Worm (Caenorhabditis elegans) whole organism, young adult: ENCODE measurements around the gene let-721.

Experiments
- B0261.1 ChIP-seq: sonication (generic microtip); optimal IDR thresholded peaks from 2 replicates; lab custom pipeline; 2016; ENCODE audit warnings: mild to moderate bottlenecking, missing genetic modification characterization, moderate library complexity, missing compliant biosample characterization
- B0336.3 ChIP-seq: fragments of 200-800 bp; sonication (Bioruptor generic); IDR thresholded peaks from 2 replicates; pipeline ENCODE4 v1.3.6; 2022; ENCODE audit warnings: missing genetic modification characterization, missing compliant biosample characterization
- D2030.7 ChIP-seq: fragments of 200-800 bp; sonication (Bioruptor generic); IDR thresholded peaks from 2 replicates; pipeline ENCODE4 v1.3.6; 2022; ENCODE audit warnings: missing genetic modification reagents, missing genetic modification characterization, missing compliant biosample characterization
- F10E7.11 ChIP-seq: sonication (generic microtip); optimal IDR thresholded peaks from 2 replicates; lab custom pipeline; 2017; ENCODE audit warnings: mild to moderate bottlenecking, missing genetic modification characterization, moderate library complexity, missing compliant biosample characterization
- F22D6.2 ChIP-seq: sonication (generic microtip); optimal IDR thresholded peaks from 2 replicates; lab custom pipeline; 2016; ENCODE audit warnings: mild to moderate bottlenecking, missing genetic modification characterization, missing compliant biosample characterization
- F39B2.1 ChIP-seq: fragments of 200-800 bp; sonication (Bioruptor generic); IDR thresholded peaks from 2 replicates; pipeline ENCODE4 v1.3.6; 2022; ENCODE audit warnings: missing genetic modification reagents, missing genetic modification characterization, missing compliant biosample characterization
- F49E8.2 ChIP-seq: sonication (generic microtip); optimal IDR thresholded peaks from 3 replicates; lab custom pipeline; 2017; ENCODE audit warnings: missing genetic modification characterization, mild to moderate bottlenecking, missing compliant biosample characterization, antibody characterized with exemption, moderate library complexity; ENCODE audit not compliant: insufficient read depth
- F57A8.1 ChIP-seq: fragments of 200-800 bp; sonication (Bioruptor generic); optimal IDR thresholded peaks from 2 replicates; lab custom pipeline; 2018; ENCODE audit warnings: mild to moderate bottlenecking, missing genetic modification characterization, moderate library complexity, missing compliant biosample characterization
- F57C9.4 ChIP-seq: sonication (generic microtip); optimal IDR thresholded peaks from 2 replicates; lab custom pipeline; 2017; ENCODE audit warnings: mild to moderate bottlenecking, missing genetic modification characterization, missing compliant biosample characterization
- K11D2.4 ChIP-seq: fragments of 200-800 bp; sonication (Bioruptor generic); IDR thresholded peaks from 2 replicates; pipeline ENCODE4 v1.3.6; 2022; ENCODE audit warnings: missing genetic modification reagents, missing genetic modification characterization, missing compliant biosample characterization
- T07F8.4 ChIP-seq: sonication (generic microtip); optimal IDR thresholded peaks from 2 replicates; lab custom pipeline; 2016; ENCODE audit warnings: mild to moderate bottlenecking, missing genetic modification characterization, moderate library complexity, missing compliant biosample characterization
- Y53F4B.3 ChIP-seq: fragments of 200-800 bp; sonication (Bioruptor generic); IDR thresholded peaks from 2 replicates; pipeline ENCODE4 v1.3.6; 2022; ENCODE audit warnings: missing genetic modification reagents, missing genetic modification characterization, missing compliant biosample characterization
- Y53G8AR.9 ChIP-seq: fragments of 200-800 bp; sonication (Bioruptor generic); conservative IDR thresholded peaks from 2 replicates; pipeline ENCODE4 v1.3.6; 2022; ENCODE audit warnings: missing genetic modification reagents, missing genetic modification characterization, missing compliant biosample characterization
- Y56A3A.18 ChIP-seq: fragments of 200-800 bp; sonication (Bioruptor generic); IDR thresholded peaks from 2 replicates; pipeline ENCODE4 v1.3.6; 2022; ENCODE audit warnings: missing genetic modification reagents, missing genetic modification characterization, missing compliant biosample characterization
- Y79H2A.3 ChIP-seq: fragments of 200-800 bp; sonication (Bioruptor generic); conservative IDR thresholded peaks from 2 replicates; pipeline ENCODE4 v1.3.6; 2022; ENCODE audit warnings: missing genetic modification reagents, missing genetic modification characterization, missing compliant biosample characterization
- ZK185.1 ChIP-seq: sonication (generic microtip); optimal IDR thresholded peaks from 2 replicates; lab custom pipeline; 2016; ENCODE audit warnings: mild to moderate bottlenecking, missing genetic modification characterization, missing compliant biosample characterization; ENCODE audit not compliant: poor library complexity, severe bottlenecking
- aptf-3 ChIP-seq: fragments of 200-800 bp; sonication (Bioruptor generic); IDR thresholded peaks from 2 replicates; pipeline ENCODE4 v1.3.6; 2022; ENCODE audit warnings: missing genetic modification characterization, missing compliant biosample characterization
- bed-1 ChIP-seq: fragments of 200-800 bp; sonication (Bioruptor generic); IDR thresholded peaks from 2 replicates; pipeline ENCODE4 v1.3.6; 2022; ENCODE audit warnings: missing genetic modification reagents, missing genetic modification characterization, missing compliant biosample characterization
- ccch-3 ChIP-seq: fragments of 200-800 bp; sonication (Bioruptor generic); optimal IDR thresholded peaks from 2 replicates; lab custom pipeline; 2018; ENCODE audit warnings: mild to moderate bottlenecking, missing genetic modification characterization, missing compliant biosample characterization
- cebp-1 ChIP-seq, 2 experiments: fragments of 200-800 bp in 1 of 2; sonication (Bioruptor generic) in 1 of 2; sonication (generic microtip) in 1 of 2; IDR thresholded peaks in 1 of 2; optimal IDR thresholded peaks in 1 of 2; 2 replicates each; pipeline versions ENCODE4 v1.3.6 to Lab custom; 2017 to 2022; ENCODE audit warnings: missing compliant biosample characterization in 2 of 2, missing genetic modification characterization in 2 of 2, mild to moderate bottlenecking in 1 of 2, missing genetic modification reagents in 1 of 2, moderate library complexity in 1 of 2
- ceh-27 ChIP-seq: fragments of 200-800 bp; sonication (Bioruptor generic); optimal IDR thresholded peaks from 2 replicates; lab custom pipeline; 2018; ENCODE audit warnings: mild to moderate bottlenecking, missing genetic modification characterization, moderate library complexity, missing compliant biosample characterization
- dox-1 ChIP-seq: fragments of 200-800 bp; sonication (Bioruptor generic); IDR thresholded peaks from 2 replicates; pipeline ENCODE4 v1.3.6; 2022; ENCODE audit warnings: missing genetic modification reagents, missing genetic modification characterization, missing compliant biosample characterization
- dpff-1 ChIP-seq: sonication (generic microtip); optimal IDR thresholded peaks from 2 replicates; lab custom pipeline; 2017; ENCODE audit warnings: mild to moderate bottlenecking, missing genetic modification characterization, missing compliant biosample characterization
- efl-1 ChIP-seq: fragments of 150-350 bp; optimal IDR thresholded peaks from 2 replicates; lab custom pipeline; 2014; ENCODE audit warnings: missing biosample characterization, missing genetic modification reagents, missing genetic modification characterization
- egl-44 ChIP-seq: fragments of 200-800 bp; sonication (Bioruptor generic); IDR thresholded peaks from 2 replicates; pipeline ENCODE4 v1.3.6; 2022; ENCODE audit warnings: missing genetic modification reagents, missing genetic modification characterization, missing compliant biosample characterization
- ekl-4 ChIP-seq: fragments of 200-800 bp; sonication (Bioruptor generic); IDR thresholded peaks from 2 replicates; pipeline ENCODE4 v1.3.6; 2022; ENCODE audit warnings: missing genetic modification reagents, missing genetic modification characterization, missing compliant biosample characterization
- him-1 ChIP-seq: sonication (generic microtip); optimal IDR thresholded peaks from 2 replicates; lab custom pipeline; 2016; ENCODE audit warnings: missing genotype, missing genetic modification reagents, missing genetic modification characterization, missing compliant biosample characterization
- hlh-12 ChIP-seq: sonication (generic microtip); optimal IDR thresholded peaks from 2 replicates; lab custom pipeline; 2016; ENCODE audit warnings: missing genetic modification characterization, missing compliant biosample characterization
- hmg-1.2 ChIP-seq: fragments of 200-800 bp; sonication (Bioruptor generic); IDR thresholded peaks from 2 replicates; pipeline ENCODE4 v1.3.6; 2022; ENCODE audit warnings: missing genetic modification reagents, missing genetic modification characterization, missing compliant biosample characterization
- hmg-20 ChIP-seq: fragments of 200-800 bp; sonication (Bioruptor generic); IDR thresholded peaks from 2 replicates; pipeline ENCODE4 v1.3.6; 2022; ENCODE audit warnings: missing genetic modification reagents, missing genetic modification characterization, missing compliant biosample characterization
- hrde-1 ChIP-seq: sonication (generic microtip); optimal IDR thresholded peaks from 2 replicates; lab custom pipeline; 2016; ENCODE audit warnings: missing genetic modification characterization, mild to moderate bottlenecking, missing compliant biosample characterization, moderate library complexity, missing genotype, missing genetic modification reagents, borderline replicate concordance
- lin-26 ChIP-seq: fragments of 200-800 bp; sonication (Bioruptor generic); IDR thresholded peaks from 2 replicates; pipeline ENCODE4 v1.3.6; 2022; ENCODE audit warnings: missing genetic modification reagents, missing genetic modification characterization, missing compliant biosample characterization
- madf-8 ChIP-seq: fragments of 200-800 bp; sonication (Bioruptor generic); conservative IDR thresholded peaks from 2 replicates; pipeline ENCODE4 v1.3.6; 2022; ENCODE audit warnings: missing genetic modification reagents, missing genetic modification characterization, missing compliant biosample characterization
- mel-28 ChIP-seq: sonication (generic microtip); optimal IDR thresholded peaks from 2 replicates; lab custom pipeline; 2016; ENCODE audit warnings: borderline replicate concordance, mild to moderate bottlenecking, missing genetic modification characterization, missing compliant biosample characterization
- mes-4 ChIP-seq: sonication (generic microtip); optimal IDR thresholded peaks from 2 replicates; lab custom pipeline; 2016; ENCODE audit warnings: missing genotype, missing genetic modification characterization, missing compliant biosample characterization
- nfya-1 ChIP-seq: sonication (generic microtip); optimal IDR thresholded peaks from 2 replicates; lab custom pipeline; 2017; ENCODE audit warnings: antibody characterized with exemption, missing compliant biosample characterization, missing genetic modification characterization, borderline replicate concordance; ENCODE audit not compliant: insufficient read depth
- nhr-179 ChIP-seq: sonication (generic microtip); optimal IDR thresholded peaks from 2 replicates; lab custom pipeline; 2016; ENCODE audit warnings: mild to moderate bottlenecking, missing genetic modification characterization, missing compliant biosample characterization
- nhr-27 ChIP-seq: fragments of 200-800 bp; sonication (Bioruptor generic); optimal IDR thresholded peaks from 2 replicates; lab custom pipeline; 2018; ENCODE audit warnings: mild to moderate bottlenecking, missing genetic modification characterization, moderate library complexity, missing compliant biosample characterization
- pha-4 ChIP-seq: fragments of 150-350 bp; sonication (generic microtip); optimal IDR thresholded peaks from 2 replicates; lab custom pipeline; 2014; ENCODE audit warnings: missing biosample characterization, missing genetic modification reagents, missing genetic modification characterization
- rcor-1 ChIP-seq: fragments of 200-800 bp; sonication (Bioruptor generic); IDR thresholded peaks from 2 replicates; pipeline ENCODE4 v1.3.6; 2022; ENCODE audit warnings: missing genetic modification reagents, missing genetic modification characterization, missing compliant biosample characterization
- sea-2 ChIP-seq: fragments of 200-800 bp; sonication (Bioruptor generic); IDR thresholded peaks from 2 replicates; pipeline ENCODE4 v1.3.6; 2022; ENCODE audit warnings: missing genetic modification characterization, missing compliant biosample characterization
- sptf-2 ChIP-seq: fragments of 200-800 bp; sonication (Bioruptor generic); optimal IDR thresholded peaks from 2 replicates; lab custom pipeline; 2018; ENCODE audit warnings: mild to moderate bottlenecking, missing genetic modification characterization, missing compliant biosample characterization
- unc-130 ChIP-seq: sonication (generic microtip); optimal IDR thresholded peaks from 2 replicates; lab custom pipeline; 2016; ENCODE audit warnings: missing genetic modification reagents, missing genetic modification characterization, missing compliant biosample characterization
- unc-62 ChIP-seq: fragments of 150-350 bp; optimal IDR thresholded peaks from 2 replicates; lab custom pipeline; 2014; ENCODE audit warnings: missing biosample characterization, missing genetic modification reagents, missing genetic modification characterization
- xnd-1 ChIP-seq: sonication (generic microtip); optimal IDR thresholded peaks from 2 replicates; lab custom pipeline; 2016; ENCODE audit warnings: missing genotype, missing genetic modification reagents, missing genetic modification characterization, missing compliant biosample characterization
- zim-3 ChIP-seq: sonication (generic microtip); optimal IDR thresholded peaks from 2 replicates; lab custom pipeline; 2017; ENCODE audit warnings: mild to moderate bottlenecking, missing genetic modification characterization, moderate library complexity, missing compliant biosample characterization
- ztf-22 ChIP-seq: fragments of 200-800 bp; sonication (Bioruptor generic); optimal IDR thresholded peaks from 2 replicates; lab custom pipeline; 2018; ENCODE audit warnings: mild to moderate bottlenecking, missing genetic modification characterization, moderate library complexity, missing compliant biosample characterization
- ztf-6 ChIP-seq: fragments of 200-800 bp; sonication (Bioruptor generic); IDR thresholded peaks from 2 replicates; pipeline ENCODE4 v1.3.6; 2022; ENCODE audit warnings: missing genetic modification reagents, missing genetic modification characterization, missing compliant biosample characterization

Gene let-721

ce11 chrIII:6447521-6447920 lies 814 bp upstream of the let-721 start (continued):
- TF ChIP-seq pha-4 (tag; lab: Kevin White, UChicago) (no peak), egl-44 (GFP tag; lab: Robert Waterston, UW) (0 out of 2 replicates have a peak, but pooled peaks have one; percentile 50), Y53G8AR.9 (GFP tag; lab: Robert Waterston, UW) (0 out of 2 replicates have a peak, but pooled peaks have one; percentile 35), lin-26 (GFP tag; lab: Robert Waterston, UW) (no peak), nhr-179 (tag; lab: Kevin White, UChicago) (no peak), nhr-27 (tag; lab: Kevin White, UChicago) (no peak), F10E7.11 (tag; lab: Kevin White, UChicago) (no peak), zim-3 (tag; lab: Kevin White, UChicago) (no peak), B0336.3 (GFP tag; lab: Robert Waterston, UW) (peak; percentile 47; the same call in 1 of the 2 replicates), hrde-1 (tag; lab: Kevin White, UChicago) (no peak), ceh-27 (GFP tag; lab: Kevin White, UChicago) (no peak), ztf-6 (GFP tag; lab: Robert Waterston, UW) (no peak), T07F8.4 (tag; lab: Kevin White, UChicago) (no peak), mel-28 (no peak), him-1 (tag; lab: Kevin White, UChicago) (no peak), sptf-2 (no peak), hmg-1.2 (GFP tag; lab: Robert Waterston, UW) (0 out of 2 replicates have a peak, but pooled peaks have one; percentile 17), F57C9.4 (tag; lab: Kevin White, UChicago) (no peak), B0261.1 (no peak), F39B2.1 (GFP tag; lab: Robert Waterston, UW) (no peak), Y79H2A.3 (GFP tag; lab: Robert Waterston, UW) (peak; percentile 9; the same call in 1 of the 2 replicates), efl-1 (GFP tag; lab: Kevin White, UChicago) (no peak), mes-4 (no peak), rcor-1 (GFP tag; lab: Robert Waterston, UW) (no peak), F49E8.2 (no peak), xnd-1 (tag; lab: Kevin White, UChicago) (no peak), dpff-1 (no peak), nfya-1 (no peak), ccch-3 (GFP tag; lab: Kevin White, UChicago) (no peak), hmg-20 (GFP tag; lab: Robert Waterston, UW) (no peak), madf-8 (no peak), Y53F4B.3 (no peak), unc-130 (GFP tag; lab: Kevin White, UChicago) (no peak), F22D6.2 (tag; lab: Kevin White, UChicago) (peak; percentile 28), aptf-3 (GFP tag; lab: Robert Waterston, UW) (no peak), bed-1 (GFP tag; lab: Robert Waterston, UW) (no peak), K11D2.4 (no peak), ZK185.1 (tag; lab: Kevin White, UChicago) (no peak), sea-2 (no peak), dox-1 (GFP tag; lab: Robert Waterston, UW) (0 out of 2 replicates have a peak, but pooled peaks have one; percentile 44), hlh-12 (tag; lab: Kevin White, UChicago) (no peak), D2030.7 (GFP tag; lab: Robert Waterston, UW) (no peak), cebp-1 (GFP tag; IDR thresholded peaks at IDR 0.05; lab: Robert Waterston, UW) (no peak), cebp-1 (tag; optimal IDR thresholded peaks at IDR 0.05; lab: Kevin White, UChicago) (peak; percentile 58), unc-62 (no peak), ztf-22 (GFP tag; lab: Kevin White, UChicago) (no peak), F57A8.1 (no peak), Y56A3A.18 (GFP tag; lab: Robert Waterston, UW) (no peak), ekl-4 (GFP tag; lab: Robert Waterston, UW) (no peak)
